Fruit fly (Drosophila melanogaster): ENCODE measurements around the gene BI-1.
A peak's percentile ranks its signal among the peaks of the same experiment; 100 is the strongest.

The BI-1 gene

dm6 chr3L:8315141-8315816 is 6.5 kb upstream of the BI-1 start, which contains the start of gene Cpsf6 (continued):
- TF ChIP-seq vnd (GFP tag; IDR thresholded peaks at IDR 0.05; ENCODE audit: partially characterized antibody) = no peak
- TF ChIP-seq D (optimal IDR thresholded peaks at IDR 0.05) = no peak
- peak; percentile 30 for TF ChIP-seq D (GFP tag; optimal IDR thresholded peaks at IDR 0.05)
- no peak for TF ChIP-seq bigmax (GFP tag; optimal IDR thresholded peaks at IDR 0.05)
- peak; percentile 66 for TF ChIP-seq CHES-1-like (GFP tag; optimal IDR thresholded peaks at IDR 0.05)
- TF ChIP-seq H2.0 (GFP tag; IDR thresholded peaks at IDR 0.05) = peak; percentile 79
- peak; percentile 31; the same call in 1 of the 2 replicates for TF ChIP-seq Oaz (GFP tag; IDR thresholded peaks at IDR 0.05)
- no peak for TF ChIP-seq dan (GFP tag; IDR thresholded peaks at IDR 0.05)
- TF ChIP-seq Max (GFP tag; optimal IDR thresholded peaks at IDR 0.05) = peak; percentile 51
- TF ChIP-seq peb (GFP tag; IDR thresholded peaks at IDR 0.05) = no peak
- no peak for TF ChIP-seq CG11696 (GFP tag; IDR thresholded peaks at IDR 0.05)
- no peak for TF ChIP-seq eve (GFP tag; optimal IDR thresholded peaks at IDR 0.05)
- TF ChIP-seq CG42726 (GFP tag; IDR thresholded peaks at IDR 0.05; ENCODE audit: partially characterized antibody) = 0 out of 2 replicates have a peak, but pooled peaks have one; percentile 18
- no peak for TF ChIP-seq p53 (GFP tag; optimal IDR thresholded peaks at IDR 0.05)
- peak; percentile 48; the same call in 1 of the 2 replicates for TF ChIP-seq Adf1 (GFP tag; IDR thresholded peaks at IDR 0.05)
- peak; percentile 33 for TF ChIP-seq CG12219 (GFP tag; optimal IDR thresholded peaks at IDR 0.05)
- TF ChIP-seq maf-S (GFP tag; optimal IDR thresholded peaks at IDR 0.05) = no peak
- TF ChIP-seq Drgx (GFP tag; IDR thresholded peaks at IDR 0.05) = no peak
- TF ChIP-seq CG11085 (GFP tag; IDR thresholded peaks at IDR 0.05) = no peak
- peak; percentile 5 for TF ChIP-seq fd102C (GFP tag; optimal IDR thresholded peaks at IDR 0.05)
- TF ChIP-seq lmd (GFP tag; IDR thresholded peaks at IDR 0.05) = peak; percentile 44; the same call in 1 of the 2 replicates
- peak; percentile 27 for TF ChIP-seq kay (GFP tag; optimal IDR thresholded peaks at IDR 0.05)
- peak; percentile 54 for TF ChIP-seq Ptx1 (GFP tag; IDR thresholded peaks at IDR 0.05)
- TF ChIP-seq cad (GFP tag; optimal IDR thresholded peaks at IDR 0.05) = no peak
- TF ChIP-seq ap (GFP tag; IDR thresholded peaks at IDR 0.05) = 0 out of 2 replicates have a peak, but pooled peaks have one; percentile 25
- peak; percentile 49 for TF ChIP-seq dm (GFP tag; optimal IDR thresholded peaks at IDR 0.05)
- peak; percentile 39 for TF ChIP-seq CG17385 (GFP tag; optimal IDR thresholded peaks at IDR 0.05)
- TF ChIP-seq B-H2 (GFP tag; optimal IDR thresholded peaks at IDR 0.05) = no peak
- peak; percentile 32; the same call in 1 of the 2 replicates for TF ChIP-seq Nf-YA (GFP tag; IDR thresholded peaks at IDR 0.05)
- no peak for TF ChIP-seq nau (GFP tag; optimal IDR thresholded peaks at IDR 0.05)
- peak; percentile 23; the same call in 1 of the 2 replicates for TF ChIP-seq sisA (GFP tag; IDR thresholded peaks at IDR 0.05)
- peak; percentile 33 for TF ChIP-seq CG1233 (GFP tag; optimal IDR thresholded peaks at IDR 0.05)
- peak; percentile 15 for TF ChIP-seq CG8281 (tag; optimal IDR thresholded peaks at IDR 0.05)
- peak; percentile 46; the same call in 1 of the 2 replicates for TF ChIP-seq CG4730 (GFP tag; IDR thresholded peaks at IDR 0.05)
- TF ChIP-seq salm (tag; optimal IDR thresholded peaks at IDR 0.05) = no peak
- peak; percentile 38 for TF ChIP-seq Spps (tag; optimal IDR thresholded peaks at IDR 0.05)
- TF ChIP-seq fd3F (GFP tag; optimal IDR thresholded peaks at IDR 0.05) = peak; percentile 62
- TF ChIP-seq PHDP (tag; optimal IDR thresholded peaks at IDR 0.05) = peak; percentile 76
- TF ChIP-seq nerfin-1 (tag; optimal IDR thresholded peaks at IDR 0.05) = peak; percentile 42
- no peak for TF ChIP-seq Aef1 (GFP tag; IDR thresholded peaks at IDR 0.05)
- peak; percentile 66 for TF ChIP-seq Nf-YC (tag; optimal IDR thresholded peaks at IDR 0.05)
- peak; percentile 30 for TF ChIP-seq mam (GFP tag; optimal IDR thresholded peaks at IDR 0.05)
- TF ChIP-seq CG13775 (GFP tag; optimal IDR thresholded peaks at IDR 0.05) = peak; percentile 43
- peak; percentile 67 for TF ChIP-seq Dp (GFP tag; optimal IDR thresholded peaks at IDR 0.05)
- 0 out of 2 replicates have a peak, but pooled peaks have one; percentile 14 for TF ChIP-seq CG1024 (GFP tag; IDR thresholded peaks at IDR 0.05)
- 0 out of 2 replicates have a peak, but pooled peaks have one; percentile 20 for TF ChIP-seq ato (GFP tag; IDR thresholded peaks at IDR 0.05; ENCODE audit: partially characterized antibody)
- peak; percentile 17 for TF ChIP-seq psq (GFP tag; optimal IDR thresholded peaks at IDR 0.05)
- no peak for TF ChIP-seq pb (GFP tag; optimal IDR thresholded peaks at IDR 0.05)
- TF ChIP-seq Hsf (GFP tag; optimal IDR thresholded peaks at IDR 0.05) = peak; percentile 61
- TF ChIP-seq grau (tag; optimal IDR thresholded peaks at IDR 0.05) = peak; percentile 75
